Fruit fly (Drosophila melanogaster): Measurements from ENCODE around the gene SoxN.

SoxN gene

dm6 chr2L:8863511-8863910 lies 38.1 kb downstream of the SoxN start, which contains the start of gene CG32987:
Gene CG32987, plus strand, starts transcription at chr2L:8863811.
- no peak for TF ChIP-seq CG17801 (GFP tag; optimal IDR thresholded peaks at IDR 0.05; ENCODE audit: partially characterized antibody)

dm6 chr2L:8864564-8864963 lies 39.1 kb downstream of the SoxN start, which contains the start of gene CG32988:
Gene CG32988, plus strand, starts transcription at chr2L:8864864.
- TF ChIP-seq CG17801 (GFP tag; optimal IDR thresholded peaks at IDR 0.05; ENCODE audit: partially characterized antibody), result no peak

- TF ChIP-seq CG17801 (GFP tag; optimal IDR thresholded peaks at IDR 0.05; ENCODE audit: partially characterized antibody), result no peak
These were observed 40.1 kb downstream of the SoxN start, which contains the start of gene CG32983 for dm6 chr2L:8865550-8865949. Gene CG32983, plus strand, starts transcription at chr2L:8865850.

dm6 chr2L:8866467-8866866 lies 41.0 kb downstream of the SoxN start, which contains the start of gene CG9483:
Gene CG9483, plus strand, starts transcription at chr2L:8866767.
- TF ChIP-seq CG17801 (GFP tag; optimal IDR thresholded peaks at IDR 0.05; ENCODE audit: partially characterized antibody), result no peak

- TF ChIP-seq CG17801 (GFP tag; optimal IDR thresholded peaks at IDR 0.05; ENCODE audit: partially characterized antibody), result no peak
These were observed 46.2 kb downstream of the SoxN start for dm6 chr2L:8871677-8872076.

dm6 chr2L:8875835-8876234 lies 50.4 kb downstream of the SoxN start:
- no peak for TF ChIP-seq CG17801 (GFP tag; optimal IDR thresholded peaks at IDR 0.05; ENCODE audit: partially characterized antibody)

Measured in ovary, adult (tissue).